Worm (Caenorhabditis elegans): ENCODE results near the gene C14F11.4.

Gene C14F11.4

ce11 chrX:6207687-6208088 lies 25.2 kb downstream of the C14F11.4 start, which contains the start of gene T13C5.6:
T13C5.6 (minus strand) TSS chrX:6207687.
- TF ChIP-seq zag-1 (tag; optimal IDR thresholded peaks at IDR 0.05) (peak; percentile 30), nhr-6 (tag; optimal IDR thresholded peaks at IDR 0.05) (peak; percentile 92), ama-1 (optimal IDR thresholded peaks at IDR 0.05) (no peak), lin-39 (tag; optimal IDR thresholded peaks at IDR 0.05) (no peak), hlh-30 (tag; optimal IDR thresholded peaks at IDR 0.05; ENCODE audit: insufficient read depth) (peak; percentile 79), lim-7 (GFP tag; IDR thresholded peaks at IDR 0.05) (peak; percentile 83), dmd-8 (GFP tag; IDR thresholded peaks at IDR 0.05) (peak; percentile 83; the same call in 1 of the 2 replicates), R02D3.7 (tag; optimal IDR thresholded peaks at IDR 0.05) (no peak), nhr-77 (tag; optimal IDR thresholded peaks at IDR 0.05) (peak; percentile 80), mdl-1 (tag; optimal IDR thresholded peaks at IDR 0.05) (peak in 1 of 2 experiments; percentile 74), ZK337.2 (GFP tag; IDR thresholded peaks at IDR 0.05) (peak; percentile 91), F26F4.8 (GFP tag; conservative IDR thresholded peaks at IDR 0.05) (peak; percentile 85), egl-27 (tag; optimal IDR thresholded peaks at IDR 0.05) (no peak), F10B5.3 (tag; optimal IDR thresholded peaks at IDR 0.05) (peak; percentile 68), nhr-111 (GFP tag; optimal IDR thresholded peaks at IDR 0.05) (peak; percentile 90), Y48G9A.11 (GFP tag; IDR thresholded peaks at IDR 0.05) (peak; percentile 70), zip-2 (tag; optimal IDR thresholded peaks at IDR 0.05) (peak; percentile 78), madf-5 (GFP tag; IDR thresholded peaks at IDR 0.05) (peak; percentile 89 to 95; a peak in 3 of 4 replicates), hlh-11 (tag; optimal IDR thresholded peaks at IDR 0.05) (peak; percentile 88), ces-1 (GFP tag; optimal IDR thresholded peaks at IDR 0.05) (peak; percentile 66), Y75B8A.6 (GFP tag; IDR thresholded peaks at IDR 0.05) (0 out of 2 replicates have a peak, but pooled peaks have one; percentile 72), dmd-6 (GFP tag; IDR thresholded peaks at IDR 0.05) (peak; percentile 88), mdt-29 (GFP tag; IDR thresholded peaks at IDR 0.05) (peak; percentile 87), mxl-2 (GFP tag; conservative IDR thresholded peaks at IDR 0.05) (peak; percentile 55; the same call in 1 of the 2 replicates), ceh-20 (GFP tag; IDR thresholded peaks at IDR 0.05) (peak; percentile 94), nhr-25 (tag; optimal IDR thresholded peaks at IDR 0.05; ENCODE audit: borderline replicate concordance, insufficient read depth) (peak; percentile 50), cey-2 (tag; optimal IDR thresholded peaks at IDR 0.05; ENCODE audit: borderline replicate concordance, insufficient read depth) (no peak), spr-3 (GFP tag; optimal IDR thresholded peaks at IDR 0.05) (peak; percentile 89), T26A8.4 (GFP tag; IDR thresholded peaks at IDR 0.05) (peak; percentile 94), ZK546.5 (tag; optimal IDR thresholded peaks at IDR 0.05) (no peak), lir-3 (tag; optimal IDR thresholded peaks at IDR 0.05) (peak; percentile 89), nhr-48 (tag; optimal IDR thresholded peaks at IDR 0.05) (peak; percentile 84), vab-7 (GFP tag; IDR thresholded peaks at IDR 0.05) (peak; percentile 75), tag-97 (GFP tag; IDR thresholded peaks at IDR 0.05) (peak; percentile 36; the same call in 1 of the 2 replicates), Y105C5A.15 (GFP tag; IDR thresholded peaks at IDR 0.05) (peak; percentile 60; the same call in 1 of the 2 replicates), pha-4 (GFP tag; IDR thresholded peaks at IDR 0.05) (peak; percentile 92), pha-4 (tag; optimal IDR thresholded peaks at IDR 0.05) (peak; percentile 9), ztf-11 (tag; optimal IDR thresholded peaks at IDR 0.05) (no peak), madf-9 (GFP tag; conservative IDR thresholded peaks at IDR 0.05) (peak; percentile 84), sdz-12 (GFP tag; optimal IDR thresholded peaks at IDR 0.05) (peak; percentile 94), mes-2 (tag; optimal IDR thresholded peaks at IDR 0.05; ENCODE audit: poor library complexity, severe bottlenecking) (peak; percentile 97), lin-38 (GFP tag; IDR thresholded peaks at IDR 0.05) (peak; percentile 76), hmg-1.1 (GFP tag; IDR thresholded peaks at IDR 0.05) (peak; percentile 98), aly-2 (tag; optimal IDR thresholded peaks at IDR 0.05) (no peak), nhr-28 (tag; optimal IDR thresholded peaks at IDR 0.05) (peak; percentile 78), attf-4 (tag; optimal IDR thresholded peaks at IDR 0.05) (no peak), spr-1 (tag; optimal IDR thresholded peaks at IDR 0.05) (peak; percentile 93), ztf-7 (tag; optimal IDR thresholded peaks at IDR 0.05) (peak; percentile 87), daf-8 (GFP tag; IDR thresholded peaks at IDR 0.05) (0 out of 2 replicates have a peak, but pooled peaks have one; percentile 27), fos-1 (tag; optimal IDR thresholded peaks at IDR 0.05) (no peak)
